Fruit fly (Drosophila melanogaster) whole organism, embryonic: Measurements from ENCODE around the gene CG5861.

Experiments
- Bgb ChIP-seq: fragments of 200-800 bp; sonication (Bioruptor generic); IDR thresholded peaks from 2 replicates; pipeline ENCODE4 v1.3.6; 2022; ENCODE audit warnings: missing biosample characterization, missing genetic modification characterization; ENCODE audit not compliant: partially characterized antibody
- CG10366 ChIP-seq: fragments of 200-800 bp; sonication (Bioruptor generic); IDR thresholded peaks from 2 replicates; pipeline ENCODE4 v1.3.6; 2022; ENCODE audit warnings: missing biosample characterization, missing genetic modification characterization
- CG10543 ChIP-seq: fragments of 200-800 bp; sonication (Bioruptor generic); optimal IDR thresholded peaks from 3 replicates; lab custom pipeline; 2017; ENCODE audit warnings: missing biosample characterization, mild to moderate bottlenecking, missing genetic modification characterization, moderate library complexity
- CG11085 ChIP-seq: fragments of 200-800 bp; sonication (Bioruptor generic); IDR thresholded peaks from 2 replicates; pipeline ENCODE4 v1.3.6; 2022; ENCODE audit warnings: missing biosample characterization, missing genetic modification characterization
- CG11456 ChIP-seq: fragments of 200-800 bp; sonication (Bioruptor generic); IDR thresholded peaks from 3 replicates; pipeline ENCODE4 v1.3.6; 2022; ENCODE audit warnings: missing biosample characterization, missing genetic modification characterization
- CG11723 ChIP-seq: fragments of 200-800 bp; sonication (Bioruptor generic); optimal IDR thresholded peaks from 2 replicates; lab custom pipeline; 2017; ENCODE audit warnings: missing biosample characterization, mild to moderate bottlenecking, missing genetic modification characterization
- CG13123 ChIP-seq: fragments of 200-800 bp; sonication (Bioruptor generic); optimal IDR thresholded peaks from 2 replicates; lab custom pipeline; 2016; ENCODE audit warnings: missing biosample characterization, missing genetic modification characterization
- CG14014 ChIP-seq: fragments of 200-800 bp; sonication (Bioruptor generic); IDR thresholded peaks from 2 replicates; pipeline ENCODE4 v1.3.6; 2022; ENCODE audit warnings: missing biosample characterization, missing genetic modification characterization
- CG15011 ChIP-seq: fragments of 200-800 bp; sonication (Bioruptor generic); optimal IDR thresholded peaks from 3 replicates; lab custom pipeline; 2018; ENCODE audit warnings: missing biosample characterization, mild to moderate bottlenecking, missing genetic modification characterization
- CG16779 ChIP-seq: fragments of 200-800 bp; sonication (Bioruptor generic); IDR thresholded peaks from 2 replicates; pipeline ENCODE4 v1.3.6; 2022; ENCODE audit warnings: missing biosample characterization, missing genetic modification characterization
- CG17361 ChIP-seq: fragments of 200-800 bp; sonication (Bioruptor generic); IDR thresholded peaks from 3 replicates; pipeline ENCODE4 v1.3.6; 2022; ENCODE audit warnings: missing biosample characterization, missing genetic modification characterization
- CG18619 ChIP-seq: fragments of 200-800 bp; sonication (Bioruptor generic); optimal IDR thresholded peaks from 3 replicates; lab custom pipeline; 2017; ENCODE audit warnings: missing biosample characterization, mild to moderate bottlenecking, missing genetic modification characterization
- CG2712 ChIP-seq: fragments of 200-800 bp; optimal IDR thresholded peaks from 3 replicates; lab custom pipeline; 2019; ENCODE audit warnings: missing biosample characterization, mild to moderate bottlenecking, missing genetic modification characterization, moderate library complexity
- CG30431 ChIP-seq: fragments of 200-800 bp; sonication (Bioruptor generic); optimal IDR thresholded peaks from 2 replicates; lab custom pipeline; 2017; ENCODE audit warnings: missing biosample characterization, missing genetic modification characterization
- CG4707 ChIP-seq: fragments of 200-800 bp; sonication (Bioruptor generic); optimal IDR thresholded peaks from 2 replicates; lab custom pipeline; 2018; ENCODE audit warnings: missing biosample characterization, mild to moderate bottlenecking, missing genetic modification characterization, moderate library complexity
- CG6683 ChIP-seq: fragments of 200-800 bp; sonication (Bioruptor generic); optimal IDR thresholded peaks from 2 replicates; lab custom pipeline; 2017; ENCODE audit warnings: missing biosample characterization, mild to moderate bottlenecking, missing genetic modification characterization, missing genetic modification reagents
- CG6689 ChIP-seq: fragments of 200-800 bp; sonication (Bioruptor generic); IDR thresholded peaks from 2 replicates; pipeline ENCODE4 v1.3.6; 2022; ENCODE audit warnings: missing biosample characterization, missing genetic modification characterization
- CG8281 ChIP-seq: fragments of 200-800 bp; sonication (Bioruptor generic); optimal IDR thresholded peaks from 2 replicates; lab custom pipeline; 2018; ENCODE audit warnings: missing biosample characterization, mild to moderate bottlenecking, missing genetic modification characterization, moderate library complexity
- Dad ChIP-seq: fragments of 200-800 bp; sonication (Bioruptor generic); optimal IDR thresholded peaks from 3 replicates; lab custom pipeline; 2016; ENCODE audit warnings: missing biosample characterization, missing genetic modification characterization
- Ets65A ChIP-seq: fragments of 200-800 bp; sonication (Bioruptor generic); peaks from one replicate; lab custom pipeline; 2016; ENCODE audit warnings: missing biosample characterization, missing genetic modification characterization
- Gug ChIP-seq: fragments of 200-800 bp; sonication (Bioruptor generic); IDR thresholded peaks from 4 replicates; pipeline ENCODE4 v1.3.6; 2022; ENCODE audit warnings: missing biosample characterization, missing genetic modification characterization
- HLH3B ChIP-seq: fragments of 200-800 bp; sonication (Bioruptor generic); IDR thresholded peaks from 2 replicates; pipeline ENCODE4 v1.3.6; 2022; ENCODE audit warnings: missing biosample characterization, missing genetic modification characterization
- Hand ChIP-seq: fragments of 200-800 bp; sonication (Bioruptor generic); optimal IDR thresholded peaks from 2 replicates; lab custom pipeline; 2017; ENCODE audit warnings: mild to moderate bottlenecking, missing biosample characterization, missing genetic modification reagents, missing genetic modification characterization
- Hmr ChIP-seq: fragments of 200-800 bp; sonication (Bioruptor generic); optimal IDR thresholded peaks from 3 replicates; lab custom pipeline; 2017; ENCODE audit warnings: mild to moderate bottlenecking, missing biosample characterization, missing genetic modification reagents, missing genetic modification characterization
- Hr51 ChIP-seq, 2 experiments: fragments of 200-800 bp; sonication (Bioruptor generic); optimal IDR thresholded peaks; 2 replicates in 1 of 2; 3 replicates in 1 of 2; lab custom pipeline; 2016 to 2018; ENCODE audit warnings: missing biosample characterization in 2 of 2, missing genetic modification characterization in 2 of 2, mild to moderate bottlenecking in 1 of 2, moderate library complexity in 1 of 2
- NC2β ChIP-seq: fragments of 200-800 bp; sonication (Bioruptor generic); optimal IDR thresholded peaks from 2 replicates; lab custom pipeline; 2016; ENCODE audit warnings: missing biosample characterization, missing genetic modification characterization
- Nf-YA ChIP-seq: fragments of 200-800 bp; sonication (Bioruptor generic); IDR thresholded peaks from 2 replicates; pipeline ENCODE4 v1.3.6; 2022; ENCODE audit warnings: missing biosample characterization, missing genetic modification characterization
- Opbp ChIP-seq: fragments of 200-800 bp; sonication (Bioruptor generic); IDR thresholded peaks from 3 replicates; pipeline ENCODE4 v1.3.6; 2022; ENCODE audit warnings: missing biosample characterization, missing genetic modification characterization; ENCODE audit not compliant: partially characterized antibody
- Sox102F ChIP-seq: fragments of 200-800 bp; sonication (Bioruptor generic); optimal IDR thresholded peaks from 2 replicates; lab custom pipeline; 2018; ENCODE audit warnings: missing biosample characterization, mild to moderate bottlenecking, missing genetic modification characterization, moderate library complexity
- Ssrp ChIP-seq: fragments of 200-800 bp; sonication (Bioruptor generic); optimal IDR thresholded peaks from 2 replicates; lab custom pipeline; 2018; ENCODE audit warnings: missing biosample characterization, mild to moderate bottlenecking, missing genetic modification characterization, moderate library complexity
- YL-1 ChIP-seq: fragments of 200-800 bp; sonication (Bioruptor generic); optimal IDR thresholded peaks from 3 replicates; lab custom pipeline; 2017; ENCODE audit warnings: missing biosample characterization, mild to moderate bottlenecking, missing genetic modification characterization
- bcd ChIP-seq: fragments of 200-800 bp; sonication (Bioruptor generic); optimal IDR thresholded peaks from 2 replicates; lab custom pipeline; 2017; ENCODE audit warnings: missing biosample characterization, mild to moderate bottlenecking, missing genetic modification characterization
- bowl ChIP-seq: fragments of 200-800 bp; sonication (Bioruptor generic); IDR thresholded peaks from 2 replicates; pipeline ENCODE4 v1.3.6; 2022; ENCODE audit warnings: missing biosample characterization, missing genetic modification characterization
- chinmo ChIP-seq: fragments of 200-800 bp; sonication (Bioruptor generic); IDR thresholded peaks from 4 replicates; pipeline ENCODE4 v1.3.6; 2022; ENCODE audit warnings: missing biosample characterization, missing genetic modification characterization; ENCODE audit not compliant: partially characterized antibody
- dimm ChIP-seq: fragments of 200-800 bp; sonication (Bioruptor generic); IDR thresholded peaks from 2 replicates; pipeline ENCODE4 v1.3.6; 2022; ENCODE audit warnings: missing biosample characterization, missing genetic modification characterization
- dmrt99B ChIP-seq: fragments of 200-800 bp; sonication (Bioruptor generic); optimal IDR thresholded peaks from 2 replicates; lab custom pipeline; 2018; ENCODE audit warnings: missing biosample characterization, mild to moderate bottlenecking, missing genetic modification characterization, moderate library complexity
- fd96Cb ChIP-seq: fragments of 200-800 bp; sonication (Bioruptor generic); optimal IDR thresholded peaks from 2 replicates; lab custom pipeline; 2018; ENCODE audit warnings: missing biosample characterization, mild to moderate bottlenecking, missing genetic modification characterization, moderate library complexity
- ftz-f1 ChIP-seq: fragments of 200-800 bp; sonication (Bioruptor generic); optimal IDR thresholded peaks from 2 replicates; lab custom pipeline; 2016; ENCODE audit warnings: missing biosample characterization, missing genetic modification characterization
- grn ChIP-seq: fragments of 200-800 bp; sonication (Bioruptor generic); optimal IDR thresholded peaks from 3 replicates; lab custom pipeline; 2017; ENCODE audit warnings: missing biosample characterization, missing genetic modification characterization
- hb ChIP-seq: fragments of 200-800 bp; sonication (Bioruptor generic); IDR thresholded peaks from 3 replicates; pipeline ENCODE4 v1.3.6; 2022; ENCODE audit warnings: missing biosample characterization, missing genetic modification characterization; ENCODE audit not compliant: partially characterized antibody
- kah ChIP-seq: fragments of 200-800 bp; sonication (Bioruptor generic); optimal IDR thresholded peaks from 2 replicates; lab custom pipeline; 2018; ENCODE audit warnings: missing biosample characterization, mild to moderate bottlenecking, missing genetic modification characterization
- lilli ChIP-seq: fragments of 200-800 bp; sonication (Bioruptor generic); optimal IDR thresholded peaks from 3 replicates; lab custom pipeline; 2016; ENCODE audit warnings: missing biosample characterization, missing genetic modification characterization
- oc ChIP-seq: fragments of 200-800 bp; sonication (Bioruptor generic); optimal IDR thresholded peaks from 2 replicates; lab custom pipeline; 2018; ENCODE audit warnings: missing biosample characterization, mild to moderate bottlenecking, missing genetic modification characterization, moderate library complexity
- pb ChIP-seq: fragments of 200-800 bp; sonication (Bioruptor generic); optimal IDR thresholded peaks from 3 replicates; lab custom pipeline; 2016; ENCODE audit warnings: missing biosample characterization, missing genetic modification characterization
- slp2 ChIP-seq: fragments of 200-800 bp; sonication (Bioruptor generic); optimal IDR thresholded peaks from 2 replicates; lab custom pipeline; 2016; ENCODE audit warnings: missing biosample characterization, missing genetic modification characterization
- stwl ChIP-seq: fragments of 200-800 bp; sonication (Bioruptor generic); optimal IDR thresholded peaks from 3 replicates; lab custom pipeline; 2018; ENCODE audit warnings: missing biosample characterization, mild to moderate bottlenecking, missing genetic modification characterization, moderate library complexity
- sug ChIP-seq: fragments of 200-800 bp; optimal IDR thresholded peaks from 2 replicates; lab custom pipeline; 2019; ENCODE audit warnings: missing biosample characterization, mild to moderate bottlenecking, missing genetic modification characterization, moderate library complexity
- tap ChIP-seq: fragments of 200-800 bp; optimal IDR thresholded peaks from 3 replicates; lab custom pipeline; 2019; ENCODE audit warnings: missing biosample characterization, mild to moderate bottlenecking, missing genetic modification characterization, moderate library complexity
- tin ChIP-seq: fragments of 200-800 bp; sonication (Bioruptor generic); optimal IDR thresholded peaks from 3 replicates; lab custom pipeline; 2016; ENCODE audit warnings: missing biosample characterization, missing genetic modification characterization
- wek ChIP-seq: fragments of 200-800 bp; sonication (Bioruptor generic); optimal IDR thresholded peaks from 3 replicates; lab custom pipeline; 2018; ENCODE audit warnings: missing biosample characterization, mild to moderate bottlenecking, missing genetic modification characterization, moderate library complexity
- wor ChIP-seq: fragments of 200-800 bp; sonication (Bioruptor generic); IDR thresholded peaks from 2 replicates; pipeline ENCODE4 v1.3.6; 2022; ENCODE audit warnings: missing biosample characterization, missing genetic modification characterization

CG5861 gene

dm6 chr2L:16302773-16303279, 4.3 kb downstream of the CG5861 start, which contains the start of gene GMF (continued):
- TF ChIP-seq slp2 (GFP tag; lab: Kevin White, UChicago) (no peak), CG8281 (tag; lab: Kevin White, UChicago) (no peak), ftz-f1 (no peak), CG11085 (no peak), sug (tag; lab: Kevin White, UChicago) (peak; percentile 43), Ssrp (tag; lab: Kevin White, UChicago) (peak; percentile 41), lilli (GFP tag; lab: Kevin White, UChicago) (peak; percentile 45), Dad (GFP tag; lab: Kevin White, UChicago) (no peak), chinmo (GFP tag; lab: Robert Waterston, UW) (no peak), CG11456 (GFP tag; lab: Robert Waterston, UW) (no peak), CG30431 (GFP tag; lab: Kevin White, UChicago) (no peak), bcd (GFP tag; lab: Kevin White, UChicago) (no peak), hb (GFP tag; lab: Robert Waterston, UW) (no peak), Gug (no peak), CG14014 (GFP tag; lab: Robert Waterston, UW) (no peak), dmrt99B (no peak), wek (GFP tag; lab: Kevin White, UChicago) (no peak), CG17361 (GFP tag; lab: Robert Waterston, UW) (peak; percentile 78; the same call in 2 of the 3 replicates), grn (peak; percentile 50), stwl (tag; lab: Kevin White, UChicago) (peak; percentile 76), CG11723 (GFP tag; lab: Kevin White, UChicago) (no peak), NC2β (GFP tag; lab: Kevin White, UChicago) (peak; percentile 38), Opbp (no peak), tin (peak; percentile 37), CG13123 (GFP tag; lab: Kevin White, UChicago) (peak; percentile 5), YL-1 (GFP tag; lab: Kevin White, UChicago) (peak; percentile 72), dimm (GFP tag; lab: Robert Waterston, UW) (no peak), CG15011 (no peak), tap (tag; lab: Kevin White, UChicago) (no peak), Hr51 (GFP tag; optimal IDR thresholded peaks at IDR 0.05; lab: Kevin White, UChicago) (no peak), Bgb (GFP tag; lab: Robert Waterston, UW) (no peak), Sox102F (GFP tag; lab: Kevin White, UChicago) (no peak), CG4707 (GFP tag; lab: Kevin White, UChicago) (no peak), CG6683 (no peak), wor (GFP tag; lab: Robert Waterston, UW) (no peak), CG10543 (GFP tag; lab: Kevin White, UChicago) (no peak), pb (GFP tag; lab: Kevin White, UChicago) (no peak), CG2712 (peak; percentile 68), CG16779 (no peak), HLH3B (GFP tag; lab: Robert Waterston, UW) (no peak), Hand (GFP tag; lab: Kevin White, UChicago) (no peak), kah (GFP tag; lab: Kevin White, UChicago) (no peak), CG6689 (no peak), CG18619 (GFP tag; lab: Kevin White, UChicago) (peak; percentile 8), Ets65A (peak; percentile 84), fd96Cb (tag; lab: Kevin White, UChicago) (peak; percentile 33), bowl (no peak), Nf-YA (GFP tag; lab: Robert Waterston, UW) (no peak), oc (tag; lab: Kevin White, UChicago) (no peak), Hmr (GFP tag; lab: Kevin White, UChicago) (no peak), CG10366 (GFP tag; lab: Robert Waterston, UW) (no peak)
